Worm (Caenorhabditis elegans) whole organism, L4/young adult: Measurements from ENCODE around the gene fbxl-3.

Experiments used
- W03F9.2 ChIP-seq: fragments of 150-350 bp; optimal IDR thresholded peaks from 2 replicates; lab custom pipeline; 2014; ENCODE audit warnings: missing biosample characterization, missing genetic modification characterization
- dao-5 ChIP-seq: sonication (generic microtip); optimal IDR thresholded peaks from 2 replicates; lab custom pipeline; 2016; ENCODE audit warnings: missing genotype, missing genetic modification characterization, moderate library complexity, missing compliant biosample characterization
- him-1 ChIP-seq: sonication (generic microtip); optimal IDR thresholded peaks from 2 replicates; lab custom pipeline; 2016; ENCODE audit warnings: missing genotype, missing genetic modification reagents, missing genetic modification characterization, missing compliant biosample characterization

Gene fbxl-3

ce11 chrII:5398779-5399178, at the start of gene fbxl-3:
Gene fbxl-3 (minus strand): TSS chrII:5398902.
- TF ChIP-seq him-1 (tag; lab: Kevin White, UChicago) (no peak), dao-5 (tag; lab: Kevin White, UChicago) (no peak), W03F9.2 (tag; lab: Kevin White, UChicago) (no peak)

- TF ChIP-seq W03F9.2 (tag; lab: Kevin White, UChicago) (no peak), dao-5 (tag; lab: Kevin White, UChicago) (no peak), him-1 (tag; lab: Kevin White, UChicago) (no peak)
These were observed 48.7 kb upstream of the fbxl-3 start, which contains the start of gene cex-1 for ce11 chrII:5447381-5447780. Gene cex-1 (plus strand): TSS chrII:5447681.

ce11 chrII:5446506-5446905, 47.8 kb upstream of the fbxl-3 start, which contains the start of gene nmr-1:
Gene nmr-1 (minus strand): TSS chrII:5446606.
- no peak for TF ChIP-seq dao-5 (tag; lab: Kevin White, UChicago)
- no peak for TF ChIP-seq him-1 (tag; lab: Kevin White, UChicago)
- TF ChIP-seq W03F9.2 (tag; lab: Kevin White, UChicago), result no peak

ce11 chrII:5437586-5437985, 38.9 kb upstream of the fbxl-3 start, which contains the start of gene F07F6.1:
Gene F07F6.1 (plus strand): TSS chrII:5437886.
- no peak for TF ChIP-seq W03F9.2 (tag; lab: Kevin White, UChicago)
- TF ChIP-seq him-1 (tag; lab: Kevin White, UChicago), result no peak
- no peak for TF ChIP-seq dao-5 (tag; lab: Kevin White, UChicago)

ce11 chrII:5436833-5437232, 38.1 kb upstream of the fbxl-3 start, which contains the start of gene dct-5:
Gene dct-5 (minus strand): TSS chrII:5436933.
- TF ChIP-seq W03F9.2 (tag; lab: Kevin White, UChicago) (no peak), him-1 (tag; lab: Kevin White, UChicago) (no peak), dao-5 (tag; lab: Kevin White, UChicago) (no peak)

- TF ChIP-seq W03F9.2 (tag; lab: Kevin White, UChicago), result no peak
- no peak for TF ChIP-seq him-1 (tag; lab: Kevin White, UChicago)
- TF ChIP-seq dao-5 (tag; lab: Kevin White, UChicago), result no peak
These were observed 34.4 kb upstream of the fbxl-3 start, which contains the start of gene srx-114 for ce11 chrII:5433069-5433468. Gene srx-114 (minus strand): TSS chrII:5433169.

ce11 chrII:5429522-5430257, 31.0 kb upstream of the fbxl-3 start, which contains the start of the genes F07F6.4 and F07F6.2:
Gene F07F6.4 (minus strand): TSS chrII:5429572.
Gene F07F6.2 (plus strand): TSS chrII:5430207.
- no peak for TF ChIP-seq dao-5 (tag; lab: Kevin White, UChicago)
- TF ChIP-seq him-1 (tag; lab: Kevin White, UChicago), result no peak
- peak; percentile 6 for TF ChIP-seq W03F9.2 (tag; lab: Kevin White, UChicago)

- TF ChIP-seq W03F9.2 (tag; lab: Kevin White, UChicago), result no peak
- TF ChIP-seq him-1 (tag; lab: Kevin White, UChicago), result no peak
- no peak for TF ChIP-seq dao-5 (tag; lab: Kevin White, UChicago)
These were observed 27.8 kb upstream of the fbxl-3 start for ce11 chrII:5426470-5426869.

ce11 chrII:5426054-5426453, 27.4 kb upstream of the fbxl-3 start:
- TF ChIP-seq him-1 (tag; lab: Kevin White, UChicago), result no peak
- no peak for TF ChIP-seq W03F9.2 (tag; lab: Kevin White, UChicago)
- TF ChIP-seq dao-5 (tag; lab: Kevin White, UChicago), result no peak

ce11 chrII:5425633-5426032, 26.9 kb upstream of the fbxl-3 start, which contains the start of gene F07F6.8:
Gene F07F6.8 (minus strand): TSS chrII:5425733.
- TF ChIP-seq dao-5 (tag; lab: Kevin White, UChicago), result no peak
- TF ChIP-seq him-1 (tag; lab: Kevin White, UChicago), result no peak
- no peak for TF ChIP-seq W03F9.2 (tag; lab: Kevin White, UChicago)

- no peak for TF ChIP-seq W03F9.2 (tag; lab: Kevin White, UChicago)
- no peak for TF ChIP-seq dao-5 (tag; lab: Kevin White, UChicago)
- no peak for TF ChIP-seq him-1 (tag; lab: Kevin White, UChicago)
These were observed 25.1 kb upstream of the fbxl-3 start, which contains the start of gene F07F6.7 for ce11 chrII:5423832-5424231. Gene F07F6.7 (minus strand): TSS chrII:5423858.

ce11 chrII:5420947-5421614, 22.4 kb upstream of the fbxl-3 start, which contains the start of gene tofu-6:
Gene tofu-6 (plus strand): TSS chrII:5421248.
- no peak for TF ChIP-seq dao-5 (tag; lab: Kevin White, UChicago)
- TF ChIP-seq W03F9.2 (tag; lab: Kevin White, UChicago), result no peak
- TF ChIP-seq him-1 (tag; lab: Kevin White, UChicago), result no peak

ce11 chrII:5418929-5419328, 20.2 kb upstream of the fbxl-3 start, which contains the start of gene EEED8.15:
Gene EEED8.15 (plus strand): TSS chrII:5419229.
- TF ChIP-seq him-1 (tag; lab: Kevin White, UChicago), result no peak
- TF ChIP-seq W03F9.2 (tag; lab: Kevin White, UChicago), result no peak
- no peak for TF ChIP-seq dao-5 (tag; lab: Kevin White, UChicago)
